Worm (Caenorhabditis elegans) whole organism, L3 larva: ENCODE data around the gene T12A2.3.

ENCODE experiments used
- R02D3.7 ChIP-seq: fragments of 150-350 bp; optimal IDR thresholded peaks from 2 replicates; lab custom pipeline; 2014; ENCODE audit warnings: missing biosample characterization, missing genetic modification characterization
- ZK546.5 ChIP-seq: sonication (generic microtip); optimal IDR thresholded peaks from 2 replicates; lab custom pipeline; 2017; ENCODE audit warnings: missing biosample characterization, missing genetic modification characterization
- aly-2 ChIP-seq: fragments of 150-350 bp; optimal IDR thresholded peaks from 2 replicates; lab custom pipeline; 2014; ENCODE audit warnings: missing biosample characterization, missing genetic modification characterization
- ama-1 ChIP-seq: fragments of 150-350 bp; optimal IDR thresholded peaks from 2 replicates; lab custom pipeline; 2018
- ceh-16 ChIP-seq: sonication (generic microtip); optimal IDR thresholded peaks from 2 replicates; lab custom pipeline; 2017; ENCODE audit warnings: missing biosample characterization, missing genetic modification characterization
- ceh-28 ChIP-seq: fragments of 150-350 bp; optimal IDR thresholded peaks from 2 replicates; lab custom pipeline; 2014; ENCODE audit warnings: missing biosample characterization, missing genetic modification reagents, missing genetic modification characterization
- ceh-82 ChIP-seq: fragments of 150-350 bp; optimal IDR thresholded peaks from 2 replicates; lab custom pipeline; 2014; ENCODE audit warnings: missing biosample characterization, missing genetic modification characterization
- ceh-9 ChIP-seq: sonication (generic microtip); optimal IDR thresholded peaks from 2 replicates; lab custom pipeline; 2018; ENCODE audit warnings: missing biosample characterization, missing genetic modification characterization
- daf-12 ChIP-seq: fragments of 150-350 bp; optimal IDR thresholded peaks from 2 replicates; lab custom pipeline; 2014; ENCODE audit warnings: missing biosample characterization, missing genetic modification reagents, missing genetic modification characterization
- egl-27 ChIP-seq: sonication (generic microtip); optimal IDR thresholded peaks from 4 replicates; lab custom pipeline; 2017; ENCODE audit warnings: missing biosample characterization, missing genetic modification reagents, missing genetic modification characterization
- egl-5 ChIP-seq: fragments of 150-350 bp; optimal IDR thresholded peaks from 2 replicates; lab custom pipeline; 2017; ENCODE audit warnings: missing biosample characterization, missing genetic modification reagents, missing genetic modification characterization, inconsistent platforms
- elt-1 ChIP-seq: fragments of 150-350 bp; optimal IDR thresholded peaks from 2 replicates; lab custom pipeline; 2014; ENCODE audit warnings: missing biosample characterization, missing genetic modification characterization
- elt-2 ChIP-seq: sonication (generic microtip); optimal IDR thresholded peaks from 2 replicates; lab custom pipeline; 2016; ENCODE audit warnings: missing genetic modification reagents, mild to moderate bottlenecking, missing genetic modification characterization, missing compliant biosample characterization
- elt-3 ChIP-seq, 3 experiments: fragments of 150-350 bp in 1 of 3; sonication (generic microtip) in 2 of 3; optimal IDR thresholded peaks; 2 replicates in 2 of 3; 4 replicates in 1 of 3; lab custom pipeline; 2014 to 2017; ENCODE audit warnings: missing biosample characterization in 3 of 3, missing genetic modification characterization in 3 of 3
- eor-1 ChIP-seq, 2 experiments: fragments of 150-350 bp; optimal IDR thresholded peaks; 2 replicates each; lab custom pipeline; 2014 to 2018; ENCODE audit warnings: missing biosample characterization in 2 of 2, missing genetic modification characterization in 2 of 2
- fkh-10 ChIP-seq: sonication (generic microtip); optimal IDR thresholded peaks from 2 replicates; lab custom pipeline; 2017; ENCODE audit warnings: missing biosample characterization, missing genetic modification reagents, missing genetic modification characterization
- fkh-2 ChIP-seq: fragments of 150-350 bp; optimal IDR thresholded peaks from 2 replicates; lab custom pipeline; 2014; ENCODE audit warnings: missing biosample characterization, missing genetic modification reagents, missing genetic modification characterization
- hmg-11 ChIP-seq: sonication (generic microtip); optimal IDR thresholded peaks from 2 replicates; lab custom pipeline; 2016; ENCODE audit warnings: missing genetic modification characterization, missing compliant biosample characterization
- jun-1 ChIP-seq: fragments of 150-350 bp; optimal IDR thresholded peaks from 2 replicates; lab custom pipeline; 2014; ENCODE audit warnings: missing biosample characterization, missing genetic modification reagents, missing genetic modification characterization
- lin-15B ChIP-seq: fragments of 150-350 bp; optimal IDR thresholded peaks from 2 replicates; lab custom pipeline; 2014; ENCODE audit warnings: missing biosample characterization, missing genetic modification characterization
- lin-39 ChIP-seq: fragments of 150-350 bp; optimal IDR thresholded peaks from 2 replicates; lab custom pipeline; 2018; ENCODE audit warnings: missing biosample characterization, missing genetic modification reagents, missing genetic modification characterization
- lsy-12 ChIP-seq: sonication (generic microtip); optimal IDR thresholded peaks from 2 replicates; lab custom pipeline; 2016; ENCODE audit warnings: mild to moderate bottlenecking, missing genetic modification characterization, missing compliant biosample characterization
- mdl-1 ChIP-seq: fragments of 150-350 bp; optimal IDR thresholded peaks from 2 replicates; lab custom pipeline; 2014; ENCODE audit warnings: missing biosample characterization, missing genetic modification characterization
- mml-1 ChIP-seq: fragments of 150-350 bp; sonication (generic microtip); optimal IDR thresholded peaks from 3 replicates; lab custom pipeline; 2014; ENCODE audit warnings: missing biosample characterization, missing genetic modification characterization
- nfya-1 ChIP-seq: sonication (generic microtip); optimal IDR thresholded peaks from 2 replicates; lab custom pipeline; 2017; ENCODE audit warnings: missing genetic modification characterization, mild to moderate bottlenecking, missing compliant biosample characterization, antibody characterized with exemption, moderate library complexity; ENCODE audit not compliant: insufficient read depth
- nhr-12 ChIP-seq: fragments of 150-350 bp; optimal IDR thresholded peaks from 2 replicates; lab custom pipeline; 2014; ENCODE audit warnings: missing biosample characterization, missing genetic modification characterization
- nhr-23 ChIP-seq: fragments of 150-350 bp; optimal IDR thresholded peaks from 2 replicates; lab custom pipeline; 2014; ENCODE audit warnings: missing biosample characterization, missing genetic modification reagents, missing genetic modification characterization
- nhr-237 ChIP-seq: fragments of 150-350 bp; optimal IDR thresholded peaks from 2 replicates; lab custom pipeline; 2014; ENCODE audit warnings: missing biosample characterization, missing genetic modification characterization
- nhr-25 ChIP-seq: sonication (generic microtip); optimal IDR thresholded peaks from 2 replicates; lab custom pipeline; 2017; ENCODE audit warnings: missing biosample characterization, missing genetic modification characterization
- nhr-28 ChIP-seq: fragments of 150-350 bp; optimal IDR thresholded peaks from 2 replicates; lab custom pipeline; 2014; ENCODE audit warnings: missing biosample characterization, missing genetic modification characterization
- nhr-43 ChIP-seq: sonication (generic microtip); optimal IDR thresholded peaks from 2 replicates; lab custom pipeline; 2016; ENCODE audit warnings: mild to moderate bottlenecking, missing genetic modification characterization, missing compliant biosample characterization; ENCODE audit not compliant: poor library complexity, severe bottlenecking
- nhr-67 ChIP-seq: fragments of 150-350 bp; optimal IDR thresholded peaks from 2 replicates; lab custom pipeline; 2014; ENCODE audit warnings: missing biosample characterization, missing genetic modification characterization
- nhr-76 ChIP-seq: fragments of 150-350 bp; sonication (generic microtip); optimal IDR thresholded peaks from 5 replicates; lab custom pipeline; 2014; ENCODE audit warnings: missing biosample characterization, missing genetic modification characterization
- nhr-77 ChIP-seq: fragments of 150-350 bp; optimal IDR thresholded peaks from 2 replicates; lab custom pipeline; 2014; ENCODE audit warnings: missing biosample characterization, missing genetic modification characterization
- pha-4 ChIP-seq: fragments of 150-350 bp; optimal IDR thresholded peaks from 2 replicates; lab custom pipeline; 2014; ENCODE audit warnings: missing biosample characterization, missing genetic modification reagents, missing genetic modification characterization
- pqm-1 ChIP-seq: fragments of 150-350 bp; optimal IDR thresholded peaks from 2 replicates; lab custom pipeline; 2017; ENCODE audit warnings: missing biosample characterization, missing genetic modification characterization, inconsistent platforms
- sea-2 ChIP-seq: fragments of 150-350 bp; sonication (generic microtip); optimal IDR thresholded peaks from 4 replicates; lab custom pipeline; 2014; ENCODE audit warnings: missing biosample characterization, missing genetic modification reagents, missing genetic modification characterization
- skn-1 ChIP-seq: fragments of 150-350 bp; optimal IDR thresholded peaks from 2 replicates; lab custom pipeline; 2014; ENCODE audit warnings: missing biosample characterization, missing genetic modification characterization
- snpc-4 ChIP-seq: fragments of 150-350 bp; optimal IDR thresholded peaks from 2 replicates; lab custom pipeline; 2014; ENCODE audit warnings: missing biosample characterization, missing genetic modification characterization
- tbx-2 ChIP-seq: sonication (generic microtip); optimal IDR thresholded peaks from 2 replicates; lab custom pipeline; 2016; ENCODE audit warnings: mild to moderate bottlenecking, missing genetic modification characterization, missing compliant biosample characterization
- unc-39 ChIP-seq: sonication (generic microtip); optimal IDR thresholded peaks from 4 replicates; lab custom pipeline; 2017; ENCODE audit warnings: missing biosample characterization, missing genetic modification characterization
- unc-62 ChIP-seq: fragments of 150-350 bp; sonication (generic microtip); optimal IDR thresholded peaks from 4 replicates; lab custom pipeline; 2014; ENCODE audit warnings: missing biosample characterization, missing genetic modification reagents, missing genetic modification characterization
- zag-1 ChIP-seq: fragments of 150-350 bp; optimal IDR thresholded peaks from 2 replicates; lab custom pipeline; 2014; ENCODE audit warnings: missing biosample characterization, missing genetic modification characterization
- ztf-11 ChIP-seq: fragments of 150-350 bp; optimal IDR thresholded peaks from 2 replicates; lab custom pipeline; 2014; ENCODE audit warnings: missing biosample characterization, missing genetic modification characterization
- ztf-4 ChIP-seq: fragments of 150-350 bp; optimal IDR thresholded peaks from 2 replicates; lab custom pipeline; 2014; ENCODE audit warnings: missing biosample characterization, missing genetic modification characterization

T12A2.3 gene

DNA sequence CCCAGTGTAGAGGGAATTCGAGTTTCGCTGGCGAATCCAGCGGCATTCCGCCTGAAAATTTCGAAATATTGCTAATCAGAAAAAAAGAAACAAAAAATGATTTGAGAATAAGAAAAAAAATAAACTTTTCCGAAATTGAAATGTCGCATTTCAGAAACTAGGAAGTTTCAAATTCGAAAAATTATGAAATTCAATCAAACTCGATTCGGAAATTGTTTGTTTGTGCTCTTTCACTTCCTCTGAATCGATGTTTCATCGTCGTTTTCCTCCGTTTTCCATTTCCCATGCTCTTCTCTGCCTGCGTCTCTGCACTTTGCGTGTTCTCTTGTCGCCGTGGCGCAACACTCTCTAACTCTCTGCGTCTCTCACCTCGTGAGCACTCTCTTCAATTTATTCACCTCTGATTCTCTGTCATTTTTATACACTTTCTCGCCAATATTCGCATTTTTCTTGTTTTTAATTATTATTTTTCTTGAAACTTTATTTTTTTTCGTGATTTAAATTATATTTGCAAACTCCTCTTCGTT lies 37.7 kb downstream of the T12A2.3 start, which contains the start of gene C18F10.7:
TSS of gene C18F10.7 (minus strand) at position 51 of the 527 bp plus-strand sequence.
- TF ChIP-seq aly-2 (tag; lab: Kevin White, UChicago), result no peak
- peak; percentile 21 for TF ChIP-seq R02D3.7 (tag; lab: Kevin White, UChicago)
- peak; percentile 78 for TF ChIP-seq mdl-1 (tag; lab: Kevin White, UChicago)
- TF ChIP-seq nhr-76 (tag; lab: Kevin White, UChicago), result no peak
- no peak for TF ChIP-seq ceh-9 (tag; lab: Kevin White, UChicago)
- peak; percentile 73 for TF ChIP-seq nfya-1
- no peak for TF ChIP-seq ceh-16 (tag; lab: Kevin White, UChicago)
- peak; percentile 62 for TF ChIP-seq pha-4
- peak; percentile 44 for TF ChIP-seq elt-2 (tag; lab: Kevin White, UChicago)
- peak; percentile 3 for TF ChIP-seq skn-1 (tag; lab: Kevin White, UChicago)
- peak; percentile 14 for TF ChIP-seq ceh-82 (tag; lab: Kevin White, UChicago)
- peak; percentile 59 for TF ChIP-seq ceh-28 (tag; lab: Kevin White, UChicago)
- no peak for TF ChIP-seq snpc-4 (tag; lab: Kevin White, UChicago)
- TF ChIP-seq hmg-11 (tag; lab: Kevin White, UChicago), result no peak
- peak; percentile 6 for TF ChIP-seq nhr-23 (tag; lab: Kevin White, UChicago)
- peak; percentile 22 for TF ChIP-seq nhr-43 (tag; lab: Kevin White, UChicago)

DNA sequence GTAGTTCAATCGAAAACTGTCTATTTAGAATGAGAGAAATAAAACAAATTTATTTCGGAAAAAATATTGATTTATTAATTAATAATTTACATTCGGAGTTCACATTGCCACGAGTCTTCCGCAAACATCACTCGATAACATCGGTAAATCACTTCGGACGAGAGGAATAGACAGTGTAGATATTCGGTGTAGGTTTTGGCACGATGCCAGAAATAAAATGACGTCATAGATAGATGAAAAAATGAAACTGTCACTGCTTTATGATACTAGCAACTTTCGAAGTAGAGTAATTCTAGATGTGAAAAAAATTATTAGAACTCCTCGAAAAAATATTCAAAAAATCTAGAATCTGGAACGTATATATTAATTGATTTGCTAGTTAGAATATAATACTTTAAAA lies 38.8 kb downstream of the T12A2.3 start:
- TF ChIP-seq elt-3 (tag; optimal IDR thresholded peaks at IDR 0.05; lab: Kevin White, UChicago) (no peak), fkh-2 (no peak), nhr-25 (no peak), ZK546.5 (no peak), ceh-28 (tag; lab: Kevin White, UChicago) (no peak), nhr-76 (tag; lab: Kevin White, UChicago) (no peak), lin-39 (tag; lab: Kevin White, UChicago) (no peak), pha-4 (no peak)

DNA sequence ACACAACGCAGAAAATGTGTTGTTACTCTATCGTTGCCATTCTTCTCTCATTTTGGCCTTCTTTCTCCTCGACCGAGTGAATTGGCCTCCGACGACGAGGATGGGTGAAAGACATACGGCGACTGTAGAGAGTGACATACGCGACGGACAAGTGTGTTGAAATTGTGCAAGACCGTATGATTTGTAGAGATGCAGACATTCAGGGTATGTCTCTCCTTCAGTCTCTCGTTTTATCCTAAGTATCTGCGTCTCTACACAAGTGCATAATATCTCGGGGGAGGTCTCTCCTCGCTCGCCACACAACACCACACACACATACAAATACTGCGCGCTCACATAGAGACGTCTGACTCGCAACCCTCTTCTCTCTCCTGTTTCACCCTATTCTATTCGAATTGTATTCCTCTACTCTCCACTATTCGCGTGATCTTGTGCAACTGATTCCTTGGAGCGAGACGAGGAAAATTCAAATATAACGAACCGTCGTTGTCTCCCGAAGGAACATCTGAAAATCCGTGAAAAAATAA lies 39.5 kb downstream of the T12A2.3 start, which contains the start of gene hmg-1.2:
TSS of gene hmg-1.2 (plus strand) at position 311 of the 527 bp plus-strand sequence.
- TF ChIP-seq lsy-12 (tag; lab: Kevin White, UChicago), result peak; percentile 88
- no peak for TF ChIP-seq ceh-16 (tag; lab: Kevin White, UChicago)
- TF ChIP-seq elt-3 (tag; optimal IDR thresholded peaks at IDR 0.05; lab: Kevin White, UChicago), result peak in 1 of 3 experiments; percentile 44
- TF ChIP-seq nhr-25, result peak; percentile 87
- peak; percentile 76 for TF ChIP-seq ceh-28 (tag; lab: Kevin White, UChicago)
- no peak for TF ChIP-seq eor-1 (tag; optimal IDR thresholded peaks at IDR 0.05; lab: Kevin White, UChicago)
- TF ChIP-seq nhr-12 (tag; lab: Kevin White, UChicago), result no peak
- TF ChIP-seq nhr-28, result no peak
- TF ChIP-seq mml-1 (tag; lab: Kevin White, UChicago), result no peak
- TF ChIP-seq fkh-10 (GFP tag; lab: Kevin White, UChicago), result no peak
- peak; percentile 44 for TF ChIP-seq pha-4
- peak; percentile 88 for TF ChIP-seq jun-1 (tag; lab: Kevin White, UChicago)
- TF ChIP-seq sea-2 (GFP tag; lab: Kevin White, UChicago), result no peak
- no peak for TF ChIP-seq nhr-67 (tag; lab: Kevin White, UChicago)
- no peak for TF ChIP-seq skn-1 (tag; lab: Kevin White, UChicago)
- TF ChIP-seq ceh-82 (tag; lab: Kevin White, UChicago), result no peak
- peak; percentile 70 for TF ChIP-seq lin-39 (tag; lab: Kevin White, UChicago)
- no peak for TF ChIP-seq daf-12 (tag; lab: Kevin White, UChicago)
- TF ChIP-seq aly-2 (tag; lab: Kevin White, UChicago), result no peak
- TF ChIP-seq zag-1, result peak; percentile 47
- no peak for TF ChIP-seq ceh-9 (tag; lab: Kevin White, UChicago)
- TF ChIP-seq ztf-4 (tag; lab: Kevin White, UChicago), result no peak
- TF ChIP-seq hmg-11 (tag; lab: Kevin White, UChicago), result peak; percentile 98
- TF ChIP-seq egl-5, result peak; percentile 71
- peak; percentile 33 for TF ChIP-seq egl-27 (tag; lab: Kevin White, UChicago)
- TF ChIP-seq unc-62 (GFP tag; lab: Kevin White, UChicago), result peak; percentile 85
- no peak for TF ChIP-seq nhr-76 (tag; lab: Kevin White, UChicago)
- TF ChIP-seq R02D3.7 (tag; lab: Kevin White, UChicago), result peak; percentile 67
- TF ChIP-seq nhr-77 (tag; lab: Kevin White, UChicago), result peak; percentile 2
- peak; percentile 66 for TF ChIP-seq elt-2 (tag; lab: Kevin White, UChicago)
- no peak for TF ChIP-seq ztf-11
- TF ChIP-seq unc-39 (tag; lab: Kevin White, UChicago), result no peak
- TF ChIP-seq fkh-2, result no peak
- peak; percentile 34 for TF ChIP-seq tbx-2 (tag; lab: Kevin White, UChicago)
- TF ChIP-seq elt-1 (tag; lab: Kevin White, UChicago), result peak; percentile 49
- TF ChIP-seq nhr-23 (tag; lab: Kevin White, UChicago), result peak; percentile 88
- TF ChIP-seq lin-15B, result peak; percentile 48
- TF ChIP-seq snpc-4 (tag; lab: Kevin White, UChicago), result peak; percentile 65
- TF ChIP-seq ZK546.5, result no peak
- TF ChIP-seq nhr-43 (tag; lab: Kevin White, UChicago), result peak; percentile 48
- TF ChIP-seq nhr-237 (tag; lab: Kevin White, UChicago), result no peak
- TF ChIP-seq ama-1, result no peak
- TF ChIP-seq pqm-1 (tag; lab: Kevin White, UChicago), result peak; percentile 52
